Fruit fly (Drosophila melanogaster): ENCODE measurements around the gene RnrL.

Gene RnrL

dm6 chr2L:10327790-10328189, at the start of gene RnrL:
Gene RnrL (minus strand): TSS chr2L:10327943.
- TF ChIP-seq CG8301 (tag; optimal IDR thresholded peaks at IDR 0.05) (no peak), CG32121 (GFP tag; IDR thresholded peaks at IDR 0.05) (no peak), CG17806 (tag; optimal IDR thresholded peaks at IDR 0.05) (no peak)

dm6 chr2L:10376276-10376675, 48.5 kb upstream of the RnrL start:
- no peak for TF ChIP-seq rn (GFP tag; IDR thresholded peaks at IDR 0.05)
- no peak for TF ChIP-seq EcR (GFP tag; optimal IDR thresholded peaks at IDR 0.05)
- no peak for TF ChIP-seq CG17806 (tag; optimal IDR thresholded peaks at IDR 0.05)
- no peak for TF ChIP-seq CG9948 (tag; optimal IDR thresholded peaks at IDR 0.05)

- TF ChIP-seq CG34367 (tag; optimal IDR thresholded peaks at IDR 0.05) (peak; percentile 25), CG32121 (GFP tag; IDR thresholded peaks at IDR 0.05) (peak; percentile 41), Snoo (tag; optimal IDR thresholded peaks at IDR 0.05) (peak; percentile 43), rn (GFP tag; IDR thresholded peaks at IDR 0.05) (no peak), CG14655 (GFP tag; optimal IDR thresholded peaks at IDR 0.05) (no peak), CG12605 (GFP tag; IDR thresholded peaks at IDR 0.05) (no peak), CG9948 (tag; optimal IDR thresholded peaks at IDR 0.05) (peak; percentile 44), Ets98B (GFP tag; IDR thresholded peaks at IDR 0.05) (peak; percentile 50; the same call in 1 of the 2 replicates), D1 (tag; optimal IDR thresholded peaks at IDR 0.05) (peak; percentile 70), CG15710 (tag; optimal IDR thresholded peaks at IDR 0.05) (peak; percentile 57), EcR (GFP tag; optimal IDR thresholded peaks at IDR 0.05) (no peak), CG8301 (tag; optimal IDR thresholded peaks at IDR 0.05) (peak; percentile 44), CG4496 (GFP tag; IDR thresholded peaks at IDR 0.05) (peak; percentile 44; the same call in 1 of the 3 replicates), Pif1A (GFP tag; optimal IDR thresholded peaks at IDR 0.05) (no peak), CG8159 (tag; optimal IDR thresholded peaks at IDR 0.05) (peak; percentile 56), CG17806 (tag; optimal IDR thresholded peaks at IDR 0.05) (peak; percentile 48)
Measured at dm6 chr2L:10375464-10376236, 47.9 kb upstream of the RnrL start, which contains the start of the genes CG33303 and dpr19. Gene CG33303 (minus strand): TSS chr2L:10375757. Gene dpr19 (plus strand): TSS chr2L:10376168.

dm6 chr2L:10373605-10374269, 46.0 kb upstream of the RnrL start, which contains the start of gene rho-5:
Gene rho-5 (minus strand): TSS chr2L:10373900.
- TF ChIP-seq Snoo (tag; optimal IDR thresholded peaks at IDR 0.05) (no peak), CG14655 (GFP tag; optimal IDR thresholded peaks at IDR 0.05) (no peak), rn (GFP tag; IDR thresholded peaks at IDR 0.05) (no peak), Ets98B (GFP tag; IDR thresholded peaks at IDR 0.05) (no peak), Pif1B (GFP tag; optimal IDR thresholded peaks at IDR 0.05) (no peak), gl (tag; optimal IDR thresholded peaks at IDR 0.05) (no peak), CG9948 (tag; optimal IDR thresholded peaks at IDR 0.05) (no peak)

- TF ChIP-seq fd96Ca (GFP tag; IDR thresholded peaks at IDR 0.05) = no peak
- TF ChIP-seq CG10348 (GFP tag; IDR thresholded peaks at IDR 0.05) = no peak
- no peak for TF ChIP-seq D1 (tag; optimal IDR thresholded peaks at IDR 0.05)
- TF ChIP-seq gl (tag; optimal IDR thresholded peaks at IDR 0.05) = no peak
- TF ChIP-seq CG4496 (GFP tag; IDR thresholded peaks at IDR 0.05) = no peak
- TF ChIP-seq CG15710 (tag; optimal IDR thresholded peaks at IDR 0.05) = no peak
- no peak for TF ChIP-seq CG8301 (tag; optimal IDR thresholded peaks at IDR 0.05)
- TF ChIP-seq Pif1B (GFP tag; optimal IDR thresholded peaks at IDR 0.05) = no peak
- TF ChIP-seq CG14655 (GFP tag; optimal IDR thresholded peaks at IDR 0.05) = no peak
- TF ChIP-seq CG34367 (tag; optimal IDR thresholded peaks at IDR 0.05) = no peak
- no peak for TF ChIP-seq rn (GFP tag; IDR thresholded peaks at IDR 0.05)
- TF ChIP-seq EcR (GFP tag; optimal IDR thresholded peaks at IDR 0.05) = no peak
- no peak for TF ChIP-seq CG32121 (GFP tag; IDR thresholded peaks at IDR 0.05)
- TF ChIP-seq CG9948 (tag; optimal IDR thresholded peaks at IDR 0.05) = no peak
- TF ChIP-seq Ets98B (GFP tag; IDR thresholded peaks at IDR 0.05) = no peak
- TF ChIP-seq Pif1A (GFP tag; optimal IDR thresholded peaks at IDR 0.05) = no peak
- TF ChIP-seq CG12605 (GFP tag; IDR thresholded peaks at IDR 0.05) = no peak
- no peak for TF ChIP-seq CG13204 (GFP tag; optimal IDR thresholded peaks at IDR 0.05)
Measured at dm6 chr2L:10372297-10372696, 44.6 kb upstream of the RnrL start.

dm6 chr2L:10366525-10366924, 38.8 kb upstream of the RnrL start, which contains the start of gene CG5056:
Gene CG5056 (plus strand): TSS chr2L:10366692.
- peak; percentile 41; the same call in 1 of the 2 replicates for TF ChIP-seq CG32121 (GFP tag; IDR thresholded peaks at IDR 0.05)
- TF ChIP-seq CG12605 (GFP tag; IDR thresholded peaks at IDR 0.05) = peak; percentile 11; the same call in 1 of the 2 replicates
- TF ChIP-seq CG14655 (GFP tag; optimal IDR thresholded peaks at IDR 0.05) = no peak
- peak; percentile 2 for TF ChIP-seq Snoo (tag; optimal IDR thresholded peaks at IDR 0.05)
- TF ChIP-seq CG8301 (tag; optimal IDR thresholded peaks at IDR 0.05) = no peak
- no peak for TF ChIP-seq CG10348 (GFP tag; IDR thresholded peaks at IDR 0.05)
- no peak for TF ChIP-seq CG8159 (tag; optimal IDR thresholded peaks at IDR 0.05)
- TF ChIP-seq CG13204 (GFP tag; optimal IDR thresholded peaks at IDR 0.05) = no peak
- TF ChIP-seq D1 (tag; optimal IDR thresholded peaks at IDR 0.05) = no peak
- no peak for TF ChIP-seq CG4496 (GFP tag; IDR thresholded peaks at IDR 0.05)
- TF ChIP-seq Ets98B (GFP tag; IDR thresholded peaks at IDR 0.05) = peak; percentile 29; the same call in 1 of the 2 replicates
- TF ChIP-seq CG9948 (tag; optimal IDR thresholded peaks at IDR 0.05) = peak; percentile 30
- peak; percentile 6 for TF ChIP-seq CG17806 (tag; optimal IDR thresholded peaks at IDR 0.05)
- TF ChIP-seq CG34367 (tag; optimal IDR thresholded peaks at IDR 0.05) = peak; percentile 32
- no peak for TF ChIP-seq Pif1B (GFP tag; optimal IDR thresholded peaks at IDR 0.05)
- no peak for TF ChIP-seq fd96Ca (GFP tag; IDR thresholded peaks at IDR 0.05)
- TF ChIP-seq Pif1A (GFP tag; optimal IDR thresholded peaks at IDR 0.05) = no peak
- TF ChIP-seq CG15710 (tag; optimal IDR thresholded peaks at IDR 0.05) = peak; percentile 40
- TF ChIP-seq EcR (GFP tag; optimal IDR thresholded peaks at IDR 0.05) = no peak
- no peak for TF ChIP-seq rn (GFP tag; IDR thresholded peaks at IDR 0.05)
- TF ChIP-seq gl (tag; optimal IDR thresholded peaks at IDR 0.05) = peak; percentile 57
